Worm (Caenorhabditis elegans) whole organism, midembryonic: Measurements from ENCODE around the gene T04B2.3.

Experiments
- T22C8.4 ChIP-seq: fragments of 200-800 bp; sonication (Bioruptor generic); IDR thresholded peaks from 2 replicates; pipeline ENCODE4 v1.3.6; 2022; ENCODE audit warnings: missing genetic modification characterization, missing compliant biosample characterization
- cog-1 ChIP-seq: sonication (generic microtip); optimal IDR thresholded peaks from 2 replicates; lab custom pipeline; 2016; ENCODE audit warnings: missing genetic modification characterization, missing compliant biosample characterization
- flt-1 ChIP-seq: fragments of 200-800 bp; sonication (Bioruptor generic); IDR thresholded peaks from 2 replicates; pipeline ENCODE4 v1.3.6; 2022; ENCODE audit warnings: missing genetic modification characterization, missing compliant biosample characterization
- klf-2 ChIP-seq: fragments of 200-800 bp; sonication (Bioruptor generic); conservative IDR thresholded peaks from 2 replicates; pipeline ENCODE4 v1.3.6; 2022; ENCODE audit warnings: missing genetic modification reagents, missing genetic modification characterization, missing compliant biosample characterization
- med-1 ChIP-seq: sonication (generic microtip); optimal IDR thresholded peaks from 2 replicates; lab custom pipeline; 2017; ENCODE audit warnings: missing genetic modification characterization, mild to moderate bottlenecking, missing compliant biosample characterization, antibody characterized with exemption, missing genetic modification reagents; ENCODE audit not compliant: insufficient read depth
- ref-1 ChIP-seq: fragments of 200-800 bp; sonication (Bioruptor generic); conservative IDR thresholded peaks from 2 replicates; pipeline ENCODE4 v1.3.6; 2022; ENCODE audit warnings: missing genetic modification reagents, missing genetic modification characterization, missing compliant biosample characterization
- tab-1 ChIP-seq: fragments of 200-800 bp; sonication (Bioruptor generic); IDR thresholded peaks from 2 replicates; pipeline ENCODE4 v1.3.6; 2022; ENCODE audit warnings: missing genetic modification characterization, missing compliant biosample characterization
- ztf-23 ChIP-seq: fragments of 200-800 bp; sonication (Bioruptor generic); IDR thresholded peaks from 2 replicates; pipeline ENCODE4 v1.3.6; 2022; ENCODE audit warnings: missing genetic modification reagents, missing genetic modification characterization, missing compliant biosample characterization
- ztf-29 ChIP-seq: fragments of 200-800 bp; sonication (Bioruptor generic); IDR thresholded peaks from 2 replicates; pipeline ENCODE4 v1.3.6; 2022; ENCODE audit warnings: missing genetic modification reagents, missing genetic modification characterization, missing compliant biosample characterization

Gene T04B2.3

DNA sequence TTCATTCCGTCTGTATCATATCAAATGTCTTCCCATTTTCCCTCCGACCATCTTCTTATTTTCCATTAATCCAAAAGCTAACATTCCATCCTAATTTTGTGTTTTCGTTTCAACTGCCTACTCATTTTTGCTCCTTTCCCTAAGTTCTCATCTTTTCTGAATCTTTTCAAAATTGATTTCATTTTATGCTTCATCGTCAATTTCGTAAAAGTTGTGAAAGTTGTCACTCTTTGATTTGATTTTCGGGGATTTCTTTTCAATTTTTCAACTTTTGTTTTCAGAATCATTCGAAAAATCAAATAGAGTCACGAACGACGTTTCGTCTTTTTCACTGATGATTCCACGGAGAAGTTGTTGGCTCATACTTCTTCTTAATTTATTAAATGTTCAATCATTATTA is 20.3 kb downstream of the T04B2.3 start, which contains the start of gene cwn-2:
cwn-2 (plus strand) TSS at position 276 of the 400 bp plus-strand sequence.
- TF ChIP-seq flt-1 (GFP tag; lab: Robert Waterston, UW), result no peak
- no peak for TF ChIP-seq med-1 (GFP tag; lab: Kevin White, UChicago)
- TF ChIP-seq tab-1, result no peak
- no peak for TF ChIP-seq ref-1
- no peak for TF ChIP-seq klf-2 (GFP tag; lab: Robert Waterston, UW)
- no peak for TF ChIP-seq ztf-23
- TF ChIP-seq cog-1 (tag; lab: Kevin White, UChicago), result no peak
- no peak for TF ChIP-seq T22C8.4 (GFP tag; lab: Robert Waterston, UW)
- no peak for TF ChIP-seq ztf-29 (GFP tag; lab: Robert Waterston, UW)

DNA sequence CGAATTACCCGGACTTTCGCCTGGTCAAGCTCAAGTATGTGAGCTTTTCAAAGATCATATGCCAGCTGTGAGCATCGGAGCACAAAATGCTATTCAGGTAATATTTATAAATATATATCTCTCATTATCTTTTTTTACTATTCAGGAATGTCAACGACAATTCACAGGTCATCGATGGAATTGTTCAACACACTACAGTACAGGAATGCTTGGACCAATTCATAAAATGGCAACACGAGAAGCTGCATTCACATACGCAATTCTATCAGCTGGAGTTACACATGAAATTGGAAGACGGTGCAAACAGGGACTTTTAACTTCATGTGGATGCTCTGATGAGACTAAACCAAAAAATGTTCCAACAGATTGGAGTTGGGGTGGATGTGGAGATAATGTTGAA is 21.1 kb downstream of the T04B2.3 start:
- TF ChIP-seq ref-1 (no peak), tab-1 (no peak), med-1 (GFP tag; lab: Kevin White, UChicago) (no peak), ztf-29 (GFP tag; lab: Robert Waterston, UW) (no peak), T22C8.4 (GFP tag; lab: Robert Waterston, UW) (no peak), flt-1 (GFP tag; lab: Robert Waterston, UW) (no peak)

DNA sequence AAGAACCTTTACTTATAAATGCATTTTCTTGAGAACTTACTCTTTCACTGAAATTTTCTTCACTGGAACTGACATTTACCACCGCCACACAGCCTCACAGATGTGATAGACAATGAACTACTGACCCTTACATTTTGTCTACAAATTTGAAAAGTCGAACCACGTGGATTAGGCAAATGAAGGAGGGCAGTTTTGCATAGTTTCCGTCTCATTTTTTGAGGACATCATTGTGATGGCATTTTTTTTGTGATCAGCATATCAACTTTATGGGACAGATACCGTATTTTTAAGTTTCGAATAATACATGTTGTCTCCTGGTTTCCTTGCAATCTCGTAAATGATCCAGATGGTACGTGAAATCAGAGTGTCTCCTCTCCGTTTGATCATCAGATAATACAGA is 25.3 kb downstream of the T04B2.3 start, which contains the start of gene W01B6.3:
W01B6.3 (minus strand) TSS at position 101 of the 400 bp plus-strand sequence.
- TF ChIP-seq T22C8.4 (GFP tag; lab: Robert Waterston, UW) (no peak), tab-1 (no peak), ref-1 (no peak), ztf-29 (GFP tag; lab: Robert Waterston, UW) (no peak), med-1 (GFP tag; lab: Kevin White, UChicago) (no peak), cog-1 (tag; lab: Kevin White, UChicago) (no peak), klf-2 (GFP tag; lab: Robert Waterston, UW) (no peak), ztf-23 (no peak)

DNA sequence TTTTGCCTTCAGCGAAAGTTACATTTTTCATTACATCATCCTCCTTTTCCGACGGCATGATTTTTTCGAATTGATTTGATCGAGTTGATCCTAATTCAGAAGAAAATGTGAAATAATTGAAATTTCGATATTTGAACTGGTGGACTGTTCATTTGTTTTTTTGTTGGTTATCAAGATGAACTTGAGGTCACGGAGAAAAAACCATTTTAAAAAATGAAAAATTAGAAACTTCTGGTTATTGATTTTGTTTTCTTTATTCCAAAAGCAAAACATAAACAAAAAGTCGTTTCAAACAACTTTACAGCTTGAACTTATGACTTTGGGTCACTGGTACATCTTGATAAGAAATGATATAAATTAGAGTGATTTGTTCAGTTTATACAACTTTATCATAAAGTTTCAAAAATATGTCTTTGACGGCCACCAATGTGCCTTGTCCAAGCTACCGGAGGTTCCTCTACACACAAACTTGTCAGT is 27.9 kb downstream of the T04B2.3 start, which contains the start of the genes ttbk-4 and W01B6.4:
ttbk-4 (minus strand) TSS at position 101 of the 477 bp plus-strand sequence.
W01B6.4 (plus strand) TSS at position 427 of the 477 bp plus-strand sequence.
- no peak for TF ChIP-seq cog-1 (tag; lab: Kevin White, UChicago)

DNA sequence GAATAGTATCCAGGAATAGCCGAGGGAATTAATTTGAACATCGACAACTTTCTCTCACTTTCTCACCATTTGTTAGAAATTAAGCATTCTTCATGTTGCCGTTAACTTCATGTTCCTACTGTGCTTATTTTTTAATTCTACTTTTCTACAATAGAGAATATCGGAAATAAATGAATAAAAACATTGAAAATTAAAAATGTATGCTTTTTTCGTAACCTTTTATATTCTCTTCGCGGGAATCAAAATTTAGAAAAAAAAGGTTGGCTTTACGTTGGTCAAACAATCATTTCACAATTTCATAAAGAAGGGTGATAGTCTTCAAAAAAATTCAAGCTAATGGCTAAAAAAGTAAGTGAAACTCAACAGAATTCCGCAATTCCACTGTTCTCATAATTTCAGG is 28.7 kb downstream of the T04B2.3 start, which contains the start of gene W01B6.5:
W01B6.5 (plus strand) TSS at position 301 of the 400 bp plus-strand sequence.
- no peak for TF ChIP-seq T22C8.4 (GFP tag; lab: Robert Waterston, UW)
- TF ChIP-seq ztf-29 (GFP tag; lab: Robert Waterston, UW), result no peak
- TF ChIP-seq ztf-23, result no peak
- no peak for TF ChIP-seq ref-1
- TF ChIP-seq flt-1 (GFP tag; lab: Robert Waterston, UW), result no peak
- TF ChIP-seq med-1 (GFP tag; lab: Kevin White, UChicago), result no peak
- no peak for TF ChIP-seq cog-1 (tag; lab: Kevin White, UChicago)
- TF ChIP-seq tab-1, result no peak
- no peak for TF ChIP-seq klf-2 (GFP tag; lab: Robert Waterston, UW)

DNA sequence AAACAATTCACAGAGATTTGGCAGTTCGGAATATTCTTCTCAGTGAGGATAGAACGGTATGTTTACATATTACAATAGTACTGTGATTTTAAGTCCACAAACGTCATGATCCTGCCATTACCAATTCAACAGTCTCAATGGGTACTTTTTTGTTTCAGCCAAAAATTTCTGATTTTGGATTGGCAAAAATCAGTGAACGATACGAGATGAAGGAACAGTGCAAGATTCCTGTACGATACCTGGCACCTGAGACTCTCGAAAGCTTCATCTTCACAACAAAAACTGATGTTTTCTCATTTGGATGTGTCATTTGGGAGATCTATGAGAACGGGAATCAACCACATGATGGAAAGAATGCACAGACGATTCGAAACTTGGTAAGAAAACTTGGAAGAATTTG is 30.8 kb downstream of the T04B2.3 start:
- TF ChIP-seq ztf-23, result no peak
- no peak for TF ChIP-seq med-1 (GFP tag; lab: Kevin White, UChicago)
- TF ChIP-seq tab-1, result no peak

DNA sequence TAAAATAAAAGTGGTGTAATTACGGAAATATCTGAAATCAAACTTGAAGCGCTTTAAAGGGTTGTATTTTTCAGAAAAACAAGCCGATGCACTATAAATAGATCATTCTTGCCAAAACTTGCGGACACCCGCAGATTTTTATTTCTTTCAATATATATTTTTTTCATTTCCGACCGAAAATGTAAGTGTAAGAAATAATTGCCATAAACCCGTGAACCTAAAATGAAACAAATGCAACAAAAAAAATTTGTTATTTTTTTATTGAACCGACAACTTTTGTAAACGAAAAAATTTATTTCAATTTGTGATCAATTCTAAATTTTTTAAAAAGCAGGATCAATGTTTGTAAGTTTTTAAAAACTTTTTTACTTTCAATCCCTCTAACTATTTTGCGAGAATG is 33.6 kb downstream of the T04B2.3 start, which contains the start of gene W01B6.6:
W01B6.6 (plus strand) TSS at position 301 of the 400 bp plus-strand sequence.
- no peak for TF ChIP-seq ztf-29 (GFP tag; lab: Robert Waterston, UW)
- no peak for TF ChIP-seq flt-1 (GFP tag; lab: Robert Waterston, UW)
- TF ChIP-seq ztf-23, result no peak

DNA sequence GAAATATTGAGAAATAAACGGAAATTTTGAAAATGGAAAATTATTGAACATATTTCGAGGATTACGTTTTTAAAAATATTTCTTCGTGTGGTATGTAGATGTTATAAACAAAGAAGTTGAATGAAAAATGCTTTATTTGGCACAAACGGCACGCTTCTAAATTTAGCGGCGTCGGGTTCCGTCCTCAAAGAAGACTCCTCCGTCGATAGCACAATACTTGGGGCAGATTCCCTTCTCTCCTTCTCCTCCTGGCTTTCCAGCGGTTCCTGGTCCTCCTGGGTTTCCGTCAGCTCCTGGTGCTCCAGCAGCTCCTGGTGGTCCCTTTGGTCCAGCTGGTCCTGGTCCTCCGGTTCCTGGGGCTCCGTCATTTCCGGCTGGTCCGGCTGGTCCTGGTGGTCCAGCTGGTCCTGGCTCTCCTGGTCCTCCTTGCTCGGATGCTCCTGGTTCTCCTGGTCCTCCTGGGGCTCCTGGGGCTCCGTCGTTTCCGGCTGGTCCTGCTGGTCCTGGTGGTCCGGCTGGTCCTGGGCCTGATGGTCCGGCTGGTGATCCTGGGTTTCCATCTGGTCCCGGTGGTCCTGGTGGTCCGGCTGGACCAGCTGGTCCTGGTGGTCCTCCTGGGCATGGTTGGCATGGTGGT is 37.2 kb downstream of the T04B2.3 start, which contains the start of gene W01B6.8:
W01B6.8 (minus strand) TSS at position 51 of the 637 bp plus-strand sequence.
- TF ChIP-seq T22C8.4 (GFP tag; lab: Robert Waterston, UW) (no peak), tab-1 (no peak), med-1 (GFP tag; lab: Kevin White, UChicago) (no peak), ref-1 (no peak), cog-1 (tag; lab: Kevin White, UChicago) (no peak), klf-2 (GFP tag; lab: Robert Waterston, UW) (no peak), ztf-23 (no peak), flt-1 (GFP tag; lab: Robert Waterston, UW) (no peak), ztf-29 (GFP tag; lab: Robert Waterston, UW) (no peak)

DNA sequence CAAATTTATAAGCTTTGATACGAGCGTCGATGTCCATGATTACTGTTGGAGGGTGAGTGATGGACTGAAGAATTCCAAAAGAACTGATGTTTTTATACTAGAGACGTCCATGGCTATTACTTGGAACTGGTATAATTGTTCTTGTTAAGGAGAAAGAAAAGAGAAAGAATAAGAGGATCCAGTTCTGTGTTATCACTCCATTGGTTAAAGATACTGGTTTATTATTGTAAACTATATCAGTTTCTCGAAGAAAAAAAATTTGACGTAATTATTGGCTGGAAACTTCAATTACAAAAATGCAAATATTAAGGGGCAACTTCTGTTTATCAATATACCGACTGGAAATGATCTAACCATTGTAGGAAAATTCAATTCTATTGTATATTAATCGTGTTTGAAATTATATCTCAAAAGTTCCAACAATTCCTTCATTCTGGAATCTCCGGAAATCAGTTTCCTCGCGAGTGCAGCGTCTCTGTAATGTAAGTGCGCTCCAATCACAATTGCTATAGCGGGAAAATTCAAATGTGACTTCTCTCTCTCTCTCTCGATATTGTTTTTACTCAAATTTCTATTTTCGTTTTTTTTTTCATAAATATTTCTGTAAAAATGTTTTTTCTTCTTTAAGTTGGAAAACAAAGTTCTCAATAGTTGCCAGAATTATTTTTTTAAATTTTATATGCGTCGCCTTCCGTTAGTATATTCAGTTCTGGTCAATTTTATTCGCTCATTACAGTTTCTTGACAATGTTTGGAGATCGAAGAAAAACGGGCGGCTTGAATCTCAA is 38.4 kb downstream of the T04B2.3 start, which contains the start of the genes col-2 and ndc-80:
col-2 (minus strand) TSS at position 51 of the 787 bp plus-strand sequence.
ndc-80 (plus strand) TSS at position 737 of the 787 bp plus-strand sequence.
- TF ChIP-seq ztf-29 (GFP tag; lab: Robert Waterston, UW) (no peak), med-1 (GFP tag; lab: Kevin White, UChicago) (no peak), flt-1 (GFP tag; lab: Robert Waterston, UW) (peak; percentile 61; the same call in 1 of the 2 replicates), ztf-23 (no peak)

DNA sequence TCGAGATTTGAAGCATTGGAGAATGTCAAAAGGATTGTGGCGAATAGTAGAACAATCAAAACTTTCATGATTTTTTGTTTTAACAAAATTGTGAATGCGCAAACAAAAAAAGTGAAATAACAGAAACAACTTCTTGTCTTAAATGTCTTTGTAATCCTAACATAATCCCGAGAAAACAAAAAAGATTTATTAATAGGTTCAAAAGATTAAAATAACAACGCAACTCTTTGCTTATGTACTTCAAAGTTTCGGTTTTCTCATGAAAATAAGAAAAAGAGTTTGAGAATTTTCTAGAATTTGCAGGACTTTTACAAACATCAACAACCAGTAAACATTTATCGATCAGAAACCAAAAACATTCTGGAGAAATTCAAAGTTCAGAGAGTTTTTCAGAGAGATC is 42.6 kb downstream of the T04B2.3 start, which contains the start of gene ttr-39:
ttr-39 (minus strand) TSS at position 101 of the 400 bp plus-strand sequence.
- TF ChIP-seq tab-1, result no peak
- no peak for TF ChIP-seq med-1 (GFP tag; lab: Kevin White, UChicago)
- no peak for TF ChIP-seq ztf-29 (GFP tag; lab: Robert Waterston, UW)
- TF ChIP-seq T22C8.4 (GFP tag; lab: Robert Waterston, UW), result no peak
- no peak for TF ChIP-seq flt-1 (GFP tag; lab: Robert Waterston, UW)
- TF ChIP-seq klf-2 (GFP tag; lab: Robert Waterston, UW), result no peak
- TF ChIP-seq cog-1 (tag; lab: Kevin White, UChicago), result no peak
- no peak for TF ChIP-seq ztf-23
- TF ChIP-seq ref-1, result no peak
